Fruit fly (Drosophila melanogaster) whole organism, embryonic: Measurements from ENCODE around the gene CG6136.

Source experiments
- BEAF-32 ChIP-seq: fragments of 200-800 bp; sonication (Bioruptor generic); optimal IDR thresholded peaks from 3 replicates; lab custom pipeline; 2017; ENCODE audit warnings: missing biosample characterization, missing genetic modification characterization, mild to moderate bottlenecking, moderate library complexity, missing genetic modification reagents
- CG10267 ChIP-seq: fragments of 200-800 bp; sonication (Bioruptor generic); optimal IDR thresholded peaks from 2 replicates; lab custom pipeline; 2018; ENCODE audit warnings: missing biosample characterization, mild to moderate bottlenecking, missing genetic modification characterization, moderate library complexity
- CG10654 ChIP-seq: fragments of 200-800 bp; sonication (Bioruptor generic); optimal IDR thresholded peaks from 2 replicates; lab custom pipeline; 2016; ENCODE audit warnings: missing biosample characterization, missing genetic modification characterization
- CG12155 ChIP-seq: fragments of 200-800 bp; sonication (Bioruptor generic); optimal IDR thresholded peaks from 3 replicates; lab custom pipeline; 2016; ENCODE audit warnings: missing biosample characterization, missing genetic modification characterization
- CG1233 ChIP-seq: fragments of 200-800 bp; sonication (Bioruptor generic); optimal IDR thresholded peaks from 4 replicates; lab custom pipeline; 2018; ENCODE audit warnings: missing biosample characterization, mild to moderate bottlenecking, missing genetic modification characterization
- CG15479 ChIP-seq: fragments of 200-800 bp; sonication (Bioruptor generic); optimal IDR thresholded peaks from 3 replicates; lab custom pipeline; 2019; ENCODE audit warnings: missing biosample characterization, mild to moderate bottlenecking, missing genetic modification characterization, moderate library complexity
- CG1603 ChIP-seq: fragments of 200-800 bp; sonication (Bioruptor generic); optimal IDR thresholded peaks from 2 replicates; lab custom pipeline; 2019; ENCODE audit warnings: missing biosample characterization, mild to moderate bottlenecking, missing genetic modification characterization, moderate library complexity
- CG17385 ChIP-seq: fragments of 200-800 bp; sonication (Bioruptor generic); optimal IDR thresholded peaks from 3 replicates; lab custom pipeline; 2018; ENCODE audit warnings: missing biosample characterization, mild to moderate bottlenecking, missing genetic modification characterization
- CG17829 ChIP-seq: fragments of 200-800 bp; optimal IDR thresholded peaks from 2 replicates; lab custom pipeline; 2019; ENCODE audit warnings: missing biosample characterization, mild to moderate bottlenecking, missing genetic modification characterization, moderate library complexity
- CG18011 ChIP-seq: fragments of 200-800 bp; sonication (Bioruptor generic); optimal IDR thresholded peaks from 2 replicates; lab custom pipeline; 2017; ENCODE audit warnings: missing biosample characterization, missing genetic modification characterization, mild to moderate bottlenecking, moderate library complexity, missing genotype
- CG31441 ChIP-seq: fragments of 200-800 bp; sonication (Bioruptor generic); IDR thresholded peaks from 2 replicates; pipeline ENCODE4 v1.3.6; 2022; ENCODE audit warnings: missing biosample characterization, missing genetic modification characterization
- CG34422 ChIP-seq: fragments of 200-800 bp; sonication (Bioruptor generic); IDR thresholded peaks from 3 replicates; pipeline ENCODE4 v1.3.6; 2022; ENCODE audit warnings: missing biosample characterization, missing genetic modification characterization
- CG3995 ChIP-seq: fragments of 200-800 bp; sonication (Bioruptor generic); optimal IDR thresholded peaks from 3 replicates; lab custom pipeline; 2016; ENCODE audit warnings: missing biosample characterization, missing genetic modification characterization
- CG4282 ChIP-seq: fragments of 200-800 bp; sonication (Bioruptor generic); optimal IDR thresholded peaks from 2 replicates; lab custom pipeline; 2016; ENCODE audit warnings: missing biosample characterization, missing genetic modification characterization
- CG43689 ChIP-seq: fragments of 200-800 bp; sonication (Bioruptor generic); IDR thresholded peaks from 2 replicates; pipeline ENCODE4 v1.3.6; 2022; ENCODE audit warnings: missing biosample characterization, missing genetic modification characterization
- CG4617 ChIP-seq: fragments of 200-800 bp; sonication (Bioruptor generic); optimal IDR thresholded peaks from 3 replicates; lab custom pipeline; 2016; ENCODE audit warnings: missing biosample characterization, missing genetic modification characterization, borderline replicate concordance
- CTCF ChIP-seq: fragments of 200-800 bp; sonication (Bioruptor generic); optimal IDR thresholded peaks from 2 replicates; lab custom pipeline; 2017; ENCODE audit warnings: missing biosample characterization, mild to moderate bottlenecking, missing genetic modification characterization, moderate library complexity
- Doc3 ChIP-seq: fragments of 200-800 bp; sonication (Bioruptor generic); IDR thresholded peaks from 3 replicates; pipeline ENCODE4 v1.3.6; 2022; ENCODE audit warnings: missing biosample characterization, missing genetic modification characterization; ENCODE audit not compliant: partially characterized antibody
- E2f1 ChIP-seq: fragments of 200-800 bp; sonication (Bioruptor generic); IDR thresholded peaks from 2 replicates; pipeline ENCODE4 v1.3.6; 2022; ENCODE audit warnings: missing biosample characterization, missing genetic modification characterization
- E2f2 ChIP-seq: fragments of 200-800 bp; sonication (Bioruptor generic); IDR thresholded peaks from 2 replicates; pipeline ENCODE4 v1.3.6; 2022; ENCODE audit warnings: missing biosample characterization, missing genetic modification characterization
- Ets97D ChIP-seq: fragments of 200-800 bp; sonication (Bioruptor generic); optimal IDR thresholded peaks from 3 replicates; lab custom pipeline; 2016; ENCODE audit warnings: missing biosample characterization, missing genetic modification characterization
- Fer2 ChIP-seq: fragments of 200-800 bp; sonication (Bioruptor generic); optimal IDR thresholded peaks from 2 replicates; lab custom pipeline; 2018; ENCODE audit warnings: missing biosample characterization, mild to moderate bottlenecking, missing genetic modification characterization, moderate library complexity
- Hsf ChIP-seq: fragments of 200-800 bp; sonication (Bioruptor generic); optimal IDR thresholded peaks from 3 replicates; lab custom pipeline; 2016; ENCODE audit warnings: missing biosample characterization, missing genetic modification characterization
- Mrtf ChIP-seq: fragments of 200-800 bp; sonication (Bioruptor generic); IDR thresholded peaks from 3 replicates; pipeline ENCODE4 v1.3.6; 2022; ENCODE audit warnings: missing biosample characterization, missing genetic modification characterization
- Myb ChIP-seq: fragments of 200-800 bp; sonication (Bioruptor generic); optimal IDR thresholded peaks from 2 replicates; lab custom pipeline; 2016; ENCODE audit warnings: missing biosample characterization, missing genetic modification characterization
- Ravus ChIP-seq: fragments of 200-800 bp; sonication (Bioruptor generic); IDR thresholded peaks from 2 replicates; pipeline ENCODE4 v1.3.6; 2022; ENCODE audit warnings: missing biosample characterization, missing genetic modification characterization
- Scr ChIP-seq: fragments of 200-800 bp; sonication (Bioruptor generic); IDR thresholded peaks from 2 replicates; pipeline ENCODE4 v1.3.6; 2022; ENCODE audit warnings: missing biosample characterization, missing genetic modification characterization; ENCODE audit not compliant: partially characterized antibody
- amos ChIP-seq: fragments of 200-800 bp; sonication (Bioruptor generic); IDR thresholded peaks from 2 replicates; pipeline ENCODE4 v1.3.6; 2022; ENCODE audit warnings: missing biosample characterization, missing genetic modification characterization; ENCODE audit not compliant: partially characterized antibody
- cas ChIP-seq: fragments of 200-800 bp; sonication (Bioruptor generic); IDR thresholded peaks from 2 replicates; pipeline ENCODE4 v1.3.6; 2022; ENCODE audit warnings: missing biosample characterization, missing genetic modification characterization
- chm ChIP-seq: fragments of 200-800 bp; sonication (Bioruptor generic); IDR thresholded peaks from 2 replicates; pipeline ENCODE4 v1.3.6; 2022; ENCODE audit warnings: missing biosample characterization, missing genetic modification characterization
- crc ChIP-seq: fragments of 200-800 bp; sonication (Bioruptor generic); optimal IDR thresholded peaks from 2 replicates; lab custom pipeline; 2016; ENCODE audit warnings: missing biosample characterization, missing genetic modification characterization
- crol ChIP-seq: fragments of 200-800 bp; sonication (Bioruptor generic); IDR thresholded peaks from 2 replicates; pipeline ENCODE4 v1.3.6; 2022; ENCODE audit warnings: missing biosample characterization, missing genetic modification characterization
- emc ChIP-seq: fragments of 200-800 bp; sonication (Bioruptor generic); optimal IDR thresholded peaks from 2 replicates; lab custom pipeline; 2016; ENCODE audit warnings: missing biosample characterization, missing genetic modification characterization
- eyg ChIP-seq: fragments of 200-800 bp; sonication (Bioruptor generic); optimal IDR thresholded peaks from 3 replicates; lab custom pipeline; 2016; ENCODE audit warnings: missing biosample characterization, missing genetic modification characterization
- insv ChIP-seq, 2 experiments: fragments of 200-800 bp; sonication (Bioruptor generic); optimal IDR thresholded peaks; 3 replicates each; lab custom pipeline; 2016 to 2018; ENCODE audit warnings: missing biosample characterization in 2 of 2, missing genetic modification characterization in 2 of 2
- jigr1 ChIP-seq: fragments of 200-800 bp; sonication (Bioruptor generic); IDR thresholded peaks from 3 replicates; pipeline ENCODE4 v1.3.6; 2022; ENCODE audit warnings: missing biosample characterization, missing genetic modification characterization
- jing ChIP-seq: fragments of 200-800 bp; sonication (Bioruptor generic); optimal IDR thresholded peaks from 2 replicates; lab custom pipeline; 2018; ENCODE audit warnings: missing biosample characterization, mild to moderate bottlenecking, missing genetic modification characterization
- kah ChIP-seq: fragments of 200-800 bp; sonication (Bioruptor generic); optimal IDR thresholded peaks from 2 replicates; lab custom pipeline; 2018; ENCODE audit warnings: missing biosample characterization, mild to moderate bottlenecking, missing genetic modification characterization
- knrl ChIP-seq: fragments of 200-800 bp; sonication (Bioruptor generic); IDR thresholded peaks from 3 replicates; pipeline ENCODE4 v1.3.6; 2022; ENCODE audit warnings: missing biosample characterization, missing genetic modification characterization; ENCODE audit not compliant: partially characterized antibody
- lola ChIP-seq, 3 experiments: fragments of >200 bp in 2 of 3; fragments of 200-800 bp in 1 of 3; sonication (Bioruptor generic) in 1 of 3; optimal IDR thresholded peaks; 2 replicates each; lab custom pipeline; 2017 to 2019; ENCODE audit warnings: missing biosample characterization in 3 of 3, missing genetic modification characterization in 3 of 3, mild to moderate bottlenecking in 1 of 3, moderate library complexity in 1 of 3
- pros ChIP-seq: fragments of 200-800 bp; sonication (Bioruptor generic); optimal IDR thresholded peaks from 3 replicates; lab custom pipeline; 2019; ENCODE audit warnings: missing biosample characterization, mild to moderate bottlenecking, missing genetic modification characterization, moderate library complexity
- sima ChIP-seq: fragments of 200-800 bp; sonication (Bioruptor generic); optimal IDR thresholded peaks from 2 replicates; lab custom pipeline; 2016; ENCODE audit warnings: missing biosample characterization, missing genetic modification characterization
- slbo ChIP-seq: fragments of 200-800 bp; sonication (Bioruptor generic); IDR thresholded peaks from 2 replicates; pipeline ENCODE4 v1.3.6; 2022; ENCODE audit warnings: missing biosample characterization, missing genetic modification characterization
- slou ChIP-seq: fragments of 200-800 bp; sonication (Bioruptor generic); optimal IDR thresholded peaks from 3 replicates; lab custom pipeline; 2016; ENCODE audit warnings: missing biosample characterization, missing genetic modification characterization
- stwl ChIP-seq: fragments of 200-800 bp; sonication (Bioruptor generic); optimal IDR thresholded peaks from 3 replicates; lab custom pipeline; 2018; ENCODE audit warnings: missing biosample characterization, mild to moderate bottlenecking, missing genetic modification characterization, moderate library complexity
- sug ChIP-seq: fragments of 200-800 bp; optimal IDR thresholded peaks from 2 replicates; lab custom pipeline; 2019; ENCODE audit warnings: missing biosample characterization, mild to moderate bottlenecking, missing genetic modification characterization, moderate library complexity
- tin ChIP-seq: fragments of 200-800 bp; sonication (Bioruptor generic); optimal IDR thresholded peaks from 3 replicates; lab custom pipeline; 2016; ENCODE audit warnings: missing biosample characterization, missing genetic modification characterization
- tna ChIP-seq: fragments of 200-800 bp; sonication (Bioruptor generic); IDR thresholded peaks from 2 replicates; pipeline ENCODE4 v1.3.6; 2022; ENCODE audit warnings: missing biosample characterization, missing genetic modification characterization; ENCODE audit not compliant: partially characterized antibody
- vnd ChIP-seq: fragments of 200-800 bp; sonication (Bioruptor generic); IDR thresholded peaks from 3 replicates; pipeline ENCODE4 v1.3.6; 2022; ENCODE audit warnings: missing biosample characterization, missing genetic modification characterization; ENCODE audit not compliant: partially characterized antibody
- zf30C ChIP-seq: fragments of 200-800 bp; sonication (Bioruptor generic); optimal IDR thresholded peaks from 3 replicates; lab custom pipeline; 2018; ENCODE audit warnings: missing biosample characterization, mild to moderate bottlenecking, missing genetic modification characterization
- zfh2 ChIP-seq: fragments of 200-800 bp; sonication (Bioruptor generic); optimal IDR thresholded peaks from 2 replicates; lab custom pipeline; 2016; ENCODE audit warnings: missing biosample characterization, missing genetic modification characterization

Gene CG6136

DNA sequence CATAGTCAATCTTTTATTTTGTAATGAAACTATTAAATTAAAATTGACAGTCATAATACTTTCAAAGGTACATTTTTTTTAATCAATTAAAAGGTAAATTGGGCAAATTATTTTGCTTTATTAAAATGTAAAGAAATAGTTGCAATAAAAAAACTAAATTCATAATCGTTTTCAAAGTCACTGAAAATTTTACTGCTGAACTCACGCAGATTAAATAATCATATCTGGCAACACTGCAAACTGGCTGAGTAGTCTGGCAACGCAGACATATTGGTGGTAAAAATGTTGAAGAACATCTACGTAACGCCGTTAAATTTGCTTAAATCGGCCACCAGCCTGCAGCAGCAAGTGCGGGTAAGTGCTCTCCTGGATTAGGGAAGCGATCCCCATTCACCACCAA, 41.5 kb downstream of the CG6136 start, which contains the start of gene mRpL9 (continued):
- no peak for TF ChIP-seq sima (GFP tag; lab: Kevin White, UChicago)
- no peak for TF ChIP-seq slou (GFP tag; lab: Kevin White, UChicago)
- TF ChIP-seq Myb (GFP tag; lab: Kevin White, UChicago) = peak; percentile 77
- TF ChIP-seq slbo (GFP tag; lab: Robert Waterston, UW) = peak; percentile 63
- peak; percentile 48 for TF ChIP-seq stwl (tag; lab: Kevin White, UChicago)
- peak; percentile 76 for TF ChIP-seq CG4617 (GFP tag; lab: Kevin White, UChicago)
- TF ChIP-seq CG43689 (GFP tag; lab: Robert Waterston, UW) = no peak
- TF ChIP-seq amos (GFP tag; lab: Robert Waterston, UW) = peak; percentile 26; the same call in 1 of the 2 replicates
- no peak for TF ChIP-seq kah (GFP tag; lab: Kevin White, UChicago)
- TF ChIP-seq CG3995 (GFP tag; lab: Kevin White, UChicago) = peak; percentile 95
- TF ChIP-seq emc (GFP tag; lab: Kevin White, UChicago) = no peak
- no peak for TF ChIP-seq crol (GFP tag; lab: Robert Waterston, UW)
- no peak for TF ChIP-seq jigr1 (GFP tag; lab: Robert Waterston, UW)
- TF ChIP-seq pros (GFP tag; lab: Kevin White, UChicago) = no peak
- no peak for TF ChIP-seq E2f1 (GFP tag; lab: Robert Waterston, UW)
- TF ChIP-seq knrl = peak; percentile 44; the same call in 1 of the 3 replicates
- TF ChIP-seq CG17385 = no peak
- no peak for TF ChIP-seq CG4282
- TF ChIP-seq zfh2 (GFP tag; lab: Kevin White, UChicago) = peak; percentile 56
- peak; percentile 11 for TF ChIP-seq CG18011
- TF ChIP-seq eyg (GFP tag; lab: Kevin White, UChicago) = no peak
- peak; percentile 34; the same call in 1 of the 3 replicates for TF ChIP-seq Doc3
- TF ChIP-seq Ets97D (GFP tag; lab: Kevin White, UChicago) = peak; percentile 44
- peak in 1 of 3 experiments; percentile 18 for TF ChIP-seq lola (GFP tag; optimal IDR thresholded peaks at IDR 0.05; lab: Kevin White, UChicago)
- TF ChIP-seq cas = no peak
- peak; percentile 20 for TF ChIP-seq tin (GFP tag; lab: Kevin White, UChicago)
- no peak for TF ChIP-seq Fer2 (tag; lab: Kevin White, UChicago)
- peak; percentile 9 for TF ChIP-seq CG10654 (GFP tag; lab: Kevin White, UChicago)
- TF ChIP-seq Ravus (GFP tag; lab: Robert Waterston, UW) = no peak
- peak; percentile 65 for TF ChIP-seq CG12155 (GFP tag; lab: Kevin White, UChicago)
- no peak for TF ChIP-seq CG15479 (GFP tag; lab: Kevin White, UChicago)
- TF ChIP-seq crc (GFP tag; lab: Kevin White, UChicago) = no peak
- no peak for TF ChIP-seq CG34422 (GFP tag; lab: Robert Waterston, UW)
- TF ChIP-seq sug (tag; lab: Kevin White, UChicago) = peak; percentile 34
- TF ChIP-seq insv (GFP tag; optimal IDR thresholded peaks at IDR 0.05; lab: Kevin White, UChicago) = peak in 1 of 2 experiments; percentile 4
- TF ChIP-seq CG17829 (tag; lab: Kevin White, UChicago) = peak; percentile 32
- TF ChIP-seq CG1233 = no peak
- TF ChIP-seq zf30C (GFP tag; lab: Kevin White, UChicago) = peak; percentile 10
- TF ChIP-seq CG10267 = peak; percentile 47
- TF ChIP-seq CTCF (GFP tag; lab: Kevin White, UChicago) = peak; percentile 26
- peak; percentile 70 for TF ChIP-seq E2f2 (GFP tag; lab: Robert Waterston, UW)
- peak; percentile 98 for TF ChIP-seq CG31441 (GFP tag; lab: Robert Waterston, UW)
- no peak for TF ChIP-seq jing (GFP tag; lab: Kevin White, UChicago)
- no peak for TF ChIP-seq tna (GFP tag; lab: Robert Waterston, UW)
- TF ChIP-seq Hsf = no peak
- no peak for TF ChIP-seq Mrtf (GFP tag; lab: Robert Waterston, UW)
- TF ChIP-seq BEAF-32 (GFP tag; lab: Kevin White, UChicago) = peak; percentile 68
- TF ChIP-seq chm (GFP tag; lab: Robert Waterston, UW) = no peak
- peak; percentile 27; the same call in 1 of the 2 replicates for TF ChIP-seq Scr (GFP tag; lab: Robert Waterston, UW)
- no peak for TF ChIP-seq vnd (GFP tag; lab: Robert Waterston, UW)
- peak; percentile 61 for TF ChIP-seq CG1603 (tag; lab: Kevin White, UChicago)
